Fruit fly (Drosophila melanogaster) whole organism, prepupa: ENCODE measurements around the gene CG32225.

Experiments used
- CG11294 ChIP-seq: fragments of 200-800 bp; sonication (Bioruptor generic); IDR thresholded peaks from 2 replicates; pipeline ENCODE4 v1.3.6; 2022; ENCODE audit warnings: missing biosample characterization, missing genetic modification characterization
- CG11902 ChIP-seq: fragments of 200-800 bp; sonication (Bioruptor generic); optimal IDR thresholded peaks from 3 replicates; lab custom pipeline; 2016; ENCODE audit warnings: missing biosample characterization, missing genetic modification characterization
- CG6792 ChIP-seq: fragments of 200-800 bp; sonication (Bioruptor generic); optimal IDR thresholded peaks from 3 replicates; lab custom pipeline; 2016; ENCODE audit warnings: missing biosample characterization, missing genetic modification characterization
- CG6854 ChIP-seq: fragments of 200-800 bp; sonication (Bioruptor generic); optimal IDR thresholded peaks from 2 replicates; lab custom pipeline; 2017; ENCODE audit warnings: missing biosample characterization, mild to moderate bottlenecking, missing genetic modification characterization
- CG8119 ChIP-seq: fragments of 200-800 bp; sonication (Bioruptor generic); IDR thresholded peaks from 3 replicates; pipeline ENCODE4 v1.3.6; 2022; ENCODE audit warnings: missing biosample characterization, missing genetic modification characterization
- Ets21C ChIP-seq: fragments of 200-800 bp; sonication (Bioruptor generic); optimal IDR thresholded peaks from 3 replicates; lab custom pipeline; 2016; ENCODE audit warnings: missing biosample characterization, missing genetic modification characterization
- Ets96B ChIP-seq: fragments of 200-800 bp; optimal IDR thresholded peaks from 2 replicates; lab custom pipeline; 2019; ENCODE audit warnings: missing biosample characterization, mild to moderate bottlenecking, missing genetic modification characterization, moderate library complexity
- Hr38 ChIP-seq: sonication (Bioruptor generic); optimal IDR thresholded peaks from 2 replicates; lab custom pipeline; 2016; ENCODE audit warnings: missing biosample characterization, missing genetic modification characterization
- Hr4 ChIP-seq: fragments of 200-800 bp; sonication (Bioruptor generic); optimal IDR thresholded peaks from 3 replicates; lab custom pipeline; 2016; ENCODE audit warnings: missing biosample characterization, missing genetic modification characterization
- Sox14 ChIP-seq: fragments of 200-800 bp; sonication (Bioruptor generic); optimal IDR thresholded peaks from 3 replicates; lab custom pipeline; 2016; ENCODE audit warnings: missing biosample characterization, missing genetic modification characterization
- Sox15 ChIP-seq: fragments of 200-800 bp; sonication (Bioruptor generic); optimal IDR thresholded peaks from 3 replicates; lab custom pipeline; 2016; ENCODE audit warnings: missing biosample characterization, missing genetic modification characterization
- cyc ChIP-seq: fragments of 200-800 bp; sonication (Bioruptor generic); optimal IDR thresholded peaks from 3 replicates; lab custom pipeline; 2016; ENCODE audit warnings: missing biosample characterization, missing genetic modification characterization
- fd59A ChIP-seq: fragments of 200-800 bp; sonication (Bioruptor generic); optimal IDR thresholded peaks from 2 replicates; lab custom pipeline; 2017; ENCODE audit warnings: missing biosample characterization, mild to moderate bottlenecking, missing genetic modification characterization, missing genetic modification reagents
- salr ChIP-seq, 2 experiments: fragments of 200-800 bp; sonication (Bioruptor generic); optimal IDR thresholded peaks; 3 replicates each; lab custom pipeline; 2016 to 2018; ENCODE audit warnings: missing biosample characterization in 2 of 2, missing genetic modification characterization in 2 of 2, mild to moderate bottlenecking in 1 of 2

CG32225 gene

DNA sequence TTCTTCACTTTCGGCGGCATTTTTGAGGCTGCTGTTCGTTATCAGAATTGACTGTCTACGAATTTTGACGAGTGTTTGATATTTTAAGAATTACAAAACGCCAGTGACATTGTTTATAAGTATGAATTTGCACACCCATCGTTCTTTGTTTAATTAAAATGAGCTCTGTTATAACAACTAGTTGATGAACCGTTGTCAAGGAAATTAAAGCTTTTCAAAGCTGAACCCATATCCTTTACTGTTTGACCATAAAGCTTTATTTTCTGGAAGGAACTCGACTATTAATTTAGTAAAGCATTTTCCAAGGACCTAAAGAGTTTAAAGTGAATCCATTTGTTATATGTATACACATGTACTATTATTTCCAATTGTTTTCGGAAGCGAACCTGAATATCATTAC, 30.8 kb downstream of the CG32225 start, which contains the start of gene CG17122:
Gene CG17122, minus strand, starts transcription at position 101 of the 400 bp plus-strand sequence.
- TF ChIP-seq salr (GFP tag; optimal IDR thresholded peaks at IDR 0.05; lab: Kevin White, UChicago) (no peak), Sox14 (GFP tag; lab: Kevin White, UChicago) (no peak), Sox15 (no peak), Ets21C (GFP tag; lab: Kevin White, UChicago) (no peak), CG11294 (GFP tag; lab: Robert Waterston, UW) (no peak)
- TF ChIP-seq, all 60 proteins: peak for 0

dm6 chr3L:20265514-20265913, 40.6 kb downstream of the CG32225 start, which contains the start of gene CG32228:
Gene CG32228, plus strand, starts transcription at chr3L:20265814.
- TF ChIP-seq CG11902 (no peak), CG6792 (GFP tag; lab: Kevin White, UChicago) (no peak), CG6854 (GFP tag; lab: Kevin White, UChicago) (no peak), Hr38 (GFP tag; lab: Kevin White, UChicago) (no peak), Sox14 (GFP tag; lab: Kevin White, UChicago) (no peak), cyc (GFP tag; lab: Kevin White, UChicago) (no peak), CG8119 (GFP tag; lab: Robert Waterston, UW) (no peak), fd59A (GFP tag; lab: Kevin White, UChicago) (no peak), Hr4 (GFP tag; lab: Kevin White, UChicago) (no peak), Ets96B (tag; lab: Kevin White, UChicago) (no peak)
